Fruit fly (Drosophila melanogaster) whole organism, embryonic: ENCODE results near the gene CG7987.
A peak's percentile ranks its signal among the peaks of the same experiment; 100 is the strongest.

ENCODE experiments used
- ATbp ChIP-seq: fragments of 200-800 bp; sonication (Bioruptor generic); optimal IDR thresholded peaks from 2 replicates; lab custom pipeline; 2017; ENCODE audit warnings: missing biosample characterization, mild to moderate bottlenecking, missing genetic modification characterization, missing genetic modification reagents
- Bgb ChIP-seq: fragments of 200-800 bp; sonication (Bioruptor generic); IDR thresholded peaks from 2 replicates; pipeline ENCODE4 v1.3.6; 2022; ENCODE audit warnings: missing biosample characterization, missing genetic modification characterization; ENCODE audit not compliant: partially characterized antibody
- CG10267 ChIP-seq: fragments of 200-800 bp; sonication (Bioruptor generic); optimal IDR thresholded peaks from 2 replicates; lab custom pipeline; 2018; ENCODE audit warnings: missing biosample characterization, mild to moderate bottlenecking, missing genetic modification characterization, moderate library complexity
- CG10431 ChIP-seq: fragments of 200-800 bp; sonication (Bioruptor generic); optimal IDR thresholded peaks from 3 replicates; lab custom pipeline; 2018; ENCODE audit warnings: missing biosample characterization, mild to moderate bottlenecking, missing genetic modification characterization
- CG11456 ChIP-seq: fragments of 200-800 bp; sonication (Bioruptor generic); IDR thresholded peaks from 3 replicates; pipeline ENCODE4 v1.3.6; 2022; ENCODE audit warnings: missing biosample characterization, missing genetic modification characterization
- CG11696 ChIP-seq: fragments of 200-800 bp; sonication (Bioruptor generic); IDR thresholded peaks from 2 replicates; pipeline ENCODE4 v1.3.6; 2022; ENCODE audit warnings: missing biosample characterization, missing genetic modification characterization
- CG12104 ChIP-seq: fragments of 200-800 bp; sonication (Bioruptor generic); optimal IDR thresholded peaks from 3 replicates; lab custom pipeline; 2016; ENCODE audit warnings: missing biosample characterization, missing genetic modification characterization
- CG12391 ChIP-seq: fragments of 200-800 bp; sonication (Bioruptor generic); optimal IDR thresholded peaks from 3 replicates; lab custom pipeline; 2018; ENCODE audit warnings: missing biosample characterization, mild to moderate bottlenecking, missing genetic modification characterization, moderate library complexity
- CG12659 ChIP-seq: fragments of 200-800 bp; sonication (Bioruptor generic); optimal IDR thresholded peaks from 3 replicates; lab custom pipeline; 2017; ENCODE audit warnings: mild to moderate bottlenecking, missing biosample characterization, missing genetic modification reagents, missing genetic modification characterization
- CG14441 ChIP-seq: fragments of 200-800 bp; sonication (Bioruptor generic); IDR thresholded peaks from 2 replicates; pipeline ENCODE4 v1.3.6; 2022; ENCODE audit warnings: missing biosample characterization, missing genetic modification characterization
- CG14860 ChIP-seq: fragments of 200-800 bp; sonication (Bioruptor generic); IDR thresholded peaks from 3 replicates; pipeline ENCODE4 v1.3.6; 2022; ENCODE audit warnings: missing biosample characterization, missing genetic modification characterization; ENCODE audit not compliant: partially characterized antibody
- CG15601 ChIP-seq: fragments of 200-800 bp; sonication (Bioruptor generic); optimal IDR thresholded peaks from 3 replicates; lab custom pipeline; 2019; ENCODE audit warnings: missing biosample characterization, mild to moderate bottlenecking, missing genetic modification characterization, moderate library complexity
- CG1603 ChIP-seq: fragments of 200-800 bp; sonication (Bioruptor generic); optimal IDR thresholded peaks from 2 replicates; lab custom pipeline; 2019; ENCODE audit warnings: missing biosample characterization, mild to moderate bottlenecking, missing genetic modification characterization, moderate library complexity
- CG2202 ChIP-seq: fragments of 200-800 bp; sonication (Bioruptor generic); optimal IDR thresholded peaks from 2 replicates; lab custom pipeline; 2018; ENCODE audit warnings: missing biosample characterization, mild to moderate bottlenecking, missing genetic modification characterization
- CG31441 ChIP-seq: fragments of 200-800 bp; sonication (Bioruptor generic); IDR thresholded peaks from 2 replicates; pipeline ENCODE4 v1.3.6; 2022; ENCODE audit warnings: missing biosample characterization, missing genetic modification characterization
- CG3281 ChIP-seq: fragments of 200-800 bp; sonication (Bioruptor generic); optimal IDR thresholded peaks from 3 replicates; lab custom pipeline; 2017; ENCODE audit warnings: missing biosample characterization, mild to moderate bottlenecking, missing genetic modification characterization
- CG4424 ChIP-seq: fragments of 200-800 bp; sonication (Bioruptor generic); optimal IDR thresholded peaks from 3 replicates; lab custom pipeline; 2016; ENCODE audit warnings: missing biosample characterization, missing genetic modification characterization
- CG8388 ChIP-seq: fragments of 200-800 bp; sonication (Bioruptor generic); optimal IDR thresholded peaks from 2 replicates; lab custom pipeline; 2019; ENCODE audit warnings: missing biosample characterization, mild to moderate bottlenecking, missing genetic modification characterization, moderate library complexity
- Dad ChIP-seq: fragments of 200-800 bp; sonication (Bioruptor generic); optimal IDR thresholded peaks from 3 replicates; lab custom pipeline; 2016; ENCODE audit warnings: missing biosample characterization, missing genetic modification characterization
- H2.0 ChIP-seq: fragments of 200-800 bp; sonication (Bioruptor generic); IDR thresholded peaks from 2 replicates; pipeline ENCODE4 v1.3.6; 2022; ENCODE audit warnings: missing biosample characterization, missing genetic modification characterization
- Hr3 ChIP-seq: fragments of 200-800 bp; sonication (Bioruptor generic); optimal IDR thresholded peaks from 3 replicates; lab custom pipeline; 2016; ENCODE audit warnings: missing biosample characterization, missing genetic modification characterization
- Hsf ChIP-seq: fragments of 200-800 bp; sonication (Bioruptor generic); optimal IDR thresholded peaks from 3 replicates; lab custom pipeline; 2016; ENCODE audit warnings: missing biosample characterization, missing genetic modification characterization
- Poxn ChIP-seq: fragments of 200-800 bp; sonication (Bioruptor generic); IDR thresholded peaks from 2 replicates; pipeline ENCODE4 v1.3.6; 2022; ENCODE audit warnings: missing biosample characterization, missing genetic modification characterization
- Xbp1 ChIP-seq: fragments of 200-800 bp; sonication (Bioruptor generic); optimal IDR thresholded peaks from 3 replicates; lab custom pipeline; 2016; ENCODE audit warnings: missing biosample characterization, mild to moderate bottlenecking, missing genetic modification characterization
- al ChIP-seq: fragments of 200-800 bp; sonication (Bioruptor generic); IDR thresholded peaks from 2 replicates; pipeline ENCODE4 v1.3.6; 2022; ENCODE audit warnings: missing biosample characterization, missing genetic modification characterization
- chm ChIP-seq: fragments of 200-800 bp; sonication (Bioruptor generic); IDR thresholded peaks from 2 replicates; pipeline ENCODE4 v1.3.6; 2022; ENCODE audit warnings: missing biosample characterization, missing genetic modification characterization
- corto ChIP-seq: fragments of 200-800 bp; sonication (Bioruptor generic); optimal IDR thresholded peaks from 2 replicates; lab custom pipeline; 2016; ENCODE audit warnings: missing biosample characterization, mild to moderate bottlenecking, missing genetic modification characterization, moderate library complexity
- danr ChIP-seq: fragments of 200-800 bp; sonication (Bioruptor generic); IDR thresholded peaks from 2 replicates; pipeline ENCODE4 v1.3.6; 2022; ENCODE audit warnings: missing biosample characterization, missing genetic modification characterization
- emc ChIP-seq: fragments of 200-800 bp; sonication (Bioruptor generic); optimal IDR thresholded peaks from 2 replicates; lab custom pipeline; 2016; ENCODE audit warnings: missing biosample characterization, missing genetic modification characterization
- eve ChIP-seq, 2 experiments: fragments of >200 bp; optimal IDR thresholded peaks; 2 replicates each; lab custom pipeline; 2017; ENCODE audit warnings: missing biosample characterization in 2 of 2, missing genetic modification characterization in 2 of 2
- fd102C ChIP-seq: fragments of 200-800 bp; sonication (Bioruptor generic); optimal IDR thresholded peaks from 2 replicates; lab custom pipeline; 2018; ENCODE audit warnings: missing biosample characterization, mild to moderate bottlenecking, missing genetic modification characterization, moderate library complexity
- fd96Cb ChIP-seq: fragments of 200-800 bp; sonication (Bioruptor generic); optimal IDR thresholded peaks from 2 replicates; lab custom pipeline; 2018; ENCODE audit warnings: missing biosample characterization, mild to moderate bottlenecking, missing genetic modification characterization, moderate library complexity
- fu2 ChIP-seq: fragments of 200-800 bp; sonication (Bioruptor generic); optimal IDR thresholded peaks from 2 replicates; lab custom pipeline; 2016; ENCODE audit warnings: missing biosample characterization, missing genetic modification characterization
- gce ChIP-seq: fragments of 200-800 bp; sonication (Bioruptor generic); IDR thresholded peaks from 3 replicates; pipeline ENCODE4 v1.3.6; 2022; ENCODE audit warnings: missing biosample characterization, missing genetic modification characterization
- gfzf ChIP-seq: fragments of 200-800 bp; sonication (Bioruptor generic); optimal IDR thresholded peaks from 2 replicates; lab custom pipeline; 2016; ENCODE audit warnings: missing biosample characterization, mild to moderate bottlenecking, missing genetic modification characterization, moderate library complexity
- gsb ChIP-seq: fragments of 200-800 bp; sonication (Bioruptor generic); IDR thresholded peaks from 2 replicates; pipeline ENCODE4 v1.3.6; 2022; ENCODE audit warnings: missing biosample characterization, missing genetic modification characterization
- lbe ChIP-seq: fragments of 200-800 bp; sonication (Bioruptor generic); optimal IDR thresholded peaks from 2 replicates; lab custom pipeline; 2016; ENCODE audit warnings: missing biosample characterization, mild to moderate bottlenecking, missing genetic modification characterization
- mam ChIP-seq: fragments of 200-800 bp; sonication (Bioruptor generic); optimal IDR thresholded peaks from 3 replicates; lab custom pipeline; 2016; ENCODE audit warnings: missing biosample characterization, missing genetic modification characterization
- mld ChIP-seq: fragments of 200-800 bp; sonication (Bioruptor generic); IDR thresholded peaks from 3 replicates; pipeline ENCODE4 v1.3.6; 2022; ENCODE audit warnings: missing biosample characterization, missing genetic modification characterization; ENCODE audit not compliant: partially characterized antibody
- org-1 ChIP-seq: fragments of 200-800 bp; sonication (Bioruptor generic); optimal IDR thresholded peaks from 2 replicates; lab custom pipeline; 2017; ENCODE audit warnings: missing biosample characterization, missing genetic modification characterization
- otp ChIP-seq: fragments of 200-800 bp; sonication (Bioruptor generic); IDR thresholded peaks from 3 replicates; pipeline ENCODE4, ENCODE4 v1.3.6; 2022; ENCODE audit warnings: missing biosample characterization, missing genetic modification characterization
- row ChIP-seq: fragments of 200-800 bp; sonication (Bioruptor generic); IDR thresholded peaks from 3 replicates; pipeline ENCODE4 v1.3.6; 2022; ENCODE audit warnings: missing biosample characterization, missing genetic modification characterization
- schlank ChIP-seq: fragments of 200-800 bp; sonication (Bioruptor generic); optimal IDR thresholded peaks from 2 replicates; lab custom pipeline; 2018; ENCODE audit warnings: missing biosample characterization, mild to moderate bottlenecking, missing genetic modification characterization
- stc ChIP-seq: fragments of 200-800 bp; sonication (Bioruptor generic); IDR thresholded peaks from 2 replicates; pipeline ENCODE4 v1.3.6; 2022; ENCODE audit warnings: missing biosample characterization, missing genetic modification characterization
- trem ChIP-seq: fragments of 200-800 bp; optimal IDR thresholded peaks from 3 replicates; lab custom pipeline; 2019; ENCODE audit warnings: missing biosample characterization, mild to moderate bottlenecking, missing genetic modification characterization, moderate library complexity
- trh ChIP-seq: fragments of 200-800 bp; sonication (Bioruptor generic); optimal IDR thresholded peaks from 2 replicates; lab custom pipeline; 2016; ENCODE audit warnings: missing biosample characterization, missing genetic modification characterization
- vnd ChIP-seq: fragments of 200-800 bp; sonication (Bioruptor generic); IDR thresholded peaks from 3 replicates; pipeline ENCODE4 v1.3.6; 2022; ENCODE audit warnings: missing biosample characterization, missing genetic modification characterization; ENCODE audit not compliant: partially characterized antibody
- vvl ChIP-seq: fragments of 200-800 bp; sonication (Bioruptor generic); IDR thresholded peaks from 2 replicates; pipeline ENCODE4 v1.3.6; 2022; ENCODE audit warnings: missing biosample characterization, missing genetic modification characterization
- wek ChIP-seq: fragments of 200-800 bp; sonication (Bioruptor generic); optimal IDR thresholded peaks from 3 replicates; lab custom pipeline; 2018; ENCODE audit warnings: missing biosample characterization, mild to moderate bottlenecking, missing genetic modification characterization, moderate library complexity

Gene CG7987

dm6 chr3R:14574962-14575717 lies 547 bp downstream of the CG7987 start (continued):
- peak; percentile 78 for TF ChIP-seq Hr3 (GFP tag; lab: Kevin White, UChicago)
- TF ChIP-seq CG1603: peak; percentile 16
- no peak for TF ChIP-seq vnd (GFP tag; lab: Robert Waterston, UW)
- TF ChIP-seq trh (GFP tag; lab: Kevin White, UChicago): peak; percentile 44
- TF ChIP-seq gfzf (GFP tag; lab: Kevin White, UChicago): no peak
- peak; percentile 80 for TF ChIP-seq CG12659 (GFP tag; lab: Kevin White, UChicago)
- TF ChIP-seq emc (GFP tag; lab: Kevin White, UChicago): no peak
- peak; percentile 58; the same call in 1 of the 2 replicates for TF ChIP-seq vvl (GFP tag; lab: Robert Waterston, UW)
- no peak for TF ChIP-seq Poxn
- peak; percentile 56 for TF ChIP-seq al
- TF ChIP-seq Xbp1 (GFP tag; lab: Kevin White, UChicago): peak; percentile 81
- TF ChIP-seq CG11456: peak; percentile 66; the same call in 2 of the 3 replicates
- TF ChIP-seq CG31441 (GFP tag; lab: Robert Waterston, UW): peak; percentile 83
- no peak for TF ChIP-seq fd102C (GFP tag; lab: Kevin White, UChicago)
- peak; percentile 83 for TF ChIP-seq CG4424 (GFP tag; lab: Kevin White, UChicago)
- no peak for TF ChIP-seq wek
- TF ChIP-seq eve (GFP tag; optimal IDR thresholded peaks at IDR 0.05; lab: Kevin White, UChicago): no peak
- peak; percentile 43 for TF ChIP-seq ATbp (GFP tag; lab: Kevin White, UChicago)
- TF ChIP-seq CG10431 (GFP tag; lab: Kevin White, UChicago): no peak
- no peak for TF ChIP-seq schlank (tag; lab: Kevin White, UChicago)
- no peak for TF ChIP-seq gsb (GFP tag; lab: Robert Waterston, UW)
- TF ChIP-seq corto: no peak
- no peak for TF ChIP-seq mld (GFP tag; lab: Robert Waterston, UW)
- peak; percentile 14 for TF ChIP-seq Dad (GFP tag; lab: Kevin White, UChicago)
- peak; percentile 71 for TF ChIP-seq CG15601 (tag; lab: Kevin White, UChicago)
- no peak for TF ChIP-seq Bgb (GFP tag; lab: Robert Waterston, UW)
- peak; percentile 76 for TF ChIP-seq fd96Cb
- no peak for TF ChIP-seq CG11696 (GFP tag; lab: Robert Waterston, UW)
- TF ChIP-seq CG8388 (GFP tag; lab: Kevin White, UChicago): peak; percentile 75
- TF ChIP-seq gce: no peak
- TF ChIP-seq CG14860 (GFP tag; lab: Robert Waterston, UW): no peak
- 0 out of 3 replicates have a peak, but pooled peaks have one; percentile 17 for TF ChIP-seq otp (GFP tag; lab: Robert Waterston, UW)
- peak; percentile 61 for TF ChIP-seq trem (tag; lab: Kevin White, UChicago)
- 0 out of 2 replicates have a peak, but pooled peaks have one; percentile 31 for TF ChIP-seq danr (GFP tag; lab: Robert Waterston, UW)
- peak; percentile 77 for TF ChIP-seq CG3281 (GFP tag; lab: Kevin White, UChicago)
- TF ChIP-seq stc (GFP tag; lab: Robert Waterston, UW): no peak
- TF ChIP-seq fu2 (GFP tag; lab: Kevin White, UChicago): peak; percentile 30
- no peak for TF ChIP-seq lbe (GFP tag; lab: Kevin White, UChicago)
- TF ChIP-seq org-1 (GFP tag; lab: Kevin White, UChicago): peak; percentile 43
- TF ChIP-seq CG10267 (tag; lab: Kevin White, UChicago): peak; percentile 78
- peak; percentile 20 for TF ChIP-seq CG2202 (tag; lab: Kevin White, UChicago)
- no peak; the same call in 1 of the 2 replicates for TF ChIP-seq chm (GFP tag; lab: Robert Waterston, UW)
- no peak; the same call in 1 of the 2 replicates for TF ChIP-seq CG14441 (GFP tag; lab: Robert Waterston, UW)
- TF ChIP-seq CG12391 (tag; lab: Kevin White, UChicago): peak; percentile 87
- TF ChIP-seq mam (GFP tag; lab: Kevin White, UChicago): peak; percentile 59
- peak; percentile 81 for TF ChIP-seq Hsf (GFP tag; lab: Kevin White, UChicago)
- peak; percentile 84 for TF ChIP-seq CG12104
- TF ChIP-seq row (GFP tag; lab: Robert Waterston, UW): peak; percentile 80
- peak; percentile 47; the same call in 1 of the 2 replicates for TF ChIP-seq H2.0
